Fruit fly (Drosophila melanogaster): ENCODE data around the gene IP3K2.

IP3K2 gene

dm6 chrX:13320697-13321445, 17.4 kb downstream of the IP3K2 start (continued):
- TF ChIP-seq CG18599 (GFP tag; optimal IDR thresholded peaks at IDR 0.05) (peak; percentile 38), CG3838 (GFP tag; optimal IDR thresholded peaks at IDR 0.05) (no peak), Rfx (GFP tag; IDR thresholded peaks at IDR 0.05) (peak; percentile 37; the same call in 1 of the 2 replicates), Lpt (GFP tag; optimal IDR thresholded peaks at IDR 0.05) (no peak), Spps (tag; optimal IDR thresholded peaks at IDR 0.05) (no peak), CG12236 (GFP tag; optimal IDR thresholded peaks at IDR 0.05) (no peak), CG8478 (optimal IDR thresholded peaks at IDR 0.05) (no peak), CG7556 (GFP tag; optimal IDR thresholded peaks at IDR 0.05) (peak; percentile 59), CG11504 (tag; optimal IDR thresholded peaks at IDR 0.05) (peak; percentile 58), Ets65A (GFP tag) (peak; percentile 43), bsh (GFP tag; optimal IDR thresholded peaks at IDR 0.05) (peak in 1 of 2 experiments; percentile 1), tio (GFP tag; optimal IDR thresholded peaks at IDR 0.05) (peak; percentile 61), Elba2 (GFP tag; optimal IDR thresholded peaks at IDR 0.05) (no peak), CG11560 (tag; IDR thresholded peaks at IDR 0.05) (no peak), CG31388 (GFP tag; optimal IDR thresholded peaks at IDR 0.05) (no peak), Fer1 (GFP tag; optimal IDR thresholded peaks at IDR 0.05) (peak; percentile 19), trh (GFP tag; optimal IDR thresholded peaks at IDR 0.05) (no peak), croc (GFP tag; conservative IDR thresholded peaks at IDR 0.05) (no peak), Deaf1 (tag; optimal IDR thresholded peaks at IDR 0.05) (peak; percentile 56), zen (tag; optimal IDR thresholded peaks at IDR 0.05) (no peak), Xbp1 (GFP tag; optimal IDR thresholded peaks at IDR 0.05) (peak; percentile 40), Mad (GFP tag; optimal IDR thresholded peaks at IDR 0.05) (no peak), slbo (GFP tag; IDR thresholded peaks at IDR 0.05) (peak; percentile 15; the same call in 1 of the 2 replicates), CG8388 (GFP tag; optimal IDR thresholded peaks at IDR 0.05) (peak; percentile 26), ind (GFP tag; optimal IDR thresholded peaks at IDR 0.05) (peak; percentile 37), btn (GFP tag; optimal IDR thresholded peaks at IDR 0.05) (no peak), CG12659 (GFP tag; optimal IDR thresholded peaks at IDR 0.05) (peak; percentile 37), Sox100B (GFP tag; optimal IDR thresholded peaks at IDR 0.05) (peak; percentile 43), Jarid2 (GFP tag; optimal IDR thresholded peaks at IDR 0.05) (peak; percentile 22), CG13287 (GFP tag; IDR thresholded peaks at IDR 0.05; ENCODE audit: partially characterized antibody) (peak; percentile 33; the same call in 1 of the 2 replicates), CG7963 (GFP tag; IDR thresholded peaks at IDR 0.05; ENCODE audit: partially characterized antibody) (no peak), CG17186 (GFP tag; optimal IDR thresholded peaks at IDR 0.05) (no peak), nom (GFP tag; optimal IDR thresholded peaks at IDR 0.05) (peak; percentile 35), az2 (GFP tag; optimal IDR thresholded peaks at IDR 0.05) (peak; percentile 41), Fer3 (tag; optimal IDR thresholded peaks at IDR 0.05) (peak; percentile 15), usp (GFP tag; optimal IDR thresholded peaks at IDR 0.05) (no peak), D19A (tag; optimal IDR thresholded peaks at IDR 0.05) (no peak), CG14710 (tag; optimal IDR thresholded peaks at IDR 0.05) (peak; percentile 9), CG9727 (GFP tag; optimal IDR thresholded peaks at IDR 0.05) (peak; percentile 53), lola (GFP tag; optimal IDR thresholded peaks at IDR 0.05) (no peak), CG12104 (GFP tag; optimal IDR thresholded peaks at IDR 0.05) (peak; percentile 36), CG11247 (GFP tag; IDR thresholded peaks at IDR 0.05) (no peak), tin (GFP tag; optimal IDR thresholded peaks at IDR 0.05) (no peak), CG4404 (GFP tag; IDR thresholded peaks at IDR 0.05) (no peak), CG16779 (GFP tag; IDR thresholded peaks at IDR 0.05) (no peak), gsb (GFP tag; IDR thresholded peaks at IDR 0.05) (no peak), otp (GFP tag; IDR thresholded peaks at IDR 0.05) (no peak), row (GFP tag; IDR thresholded peaks at IDR 0.05) (peak; percentile 22; the same call in 1 of the 3 replicates), Sox102F (GFP tag; optimal IDR thresholded peaks at IDR 0.05) (peak; percentile 42), dm (GFP tag; optimal IDR thresholded peaks at IDR 0.05) (no peak)

Measured in whole organism, embryonic.